Worm (Caenorhabditis elegans): Measurements from ENCODE around the gene cest-34.

- TF ChIP-seq snpc-4 (GFP tag; optimal IDR thresholded peaks at IDR 0.05) (no peak), snpc-4 (tag; optimal IDR thresholded peaks at IDR 0.05) (no peak), mel-28 (tag; optimal IDR thresholded peaks at IDR 0.05; ENCODE audit: borderline replicate concordance) (no peak), pha-4 (tag; optimal IDR thresholded peaks at IDR 0.05) (no peak), snpc-1.3 (tag; optimal IDR thresholded peaks at IDR 0.05; ENCODE audit: insufficient read depth) (no peak), sea-2 (GFP tag; IDR thresholded peaks at IDR 0.05) (no peak), fkh-3 (tag; optimal IDR thresholded peaks at IDR 0.05) (no peak), K11D2.4 (GFP tag; IDR thresholded peaks at IDR 0.05) (no peak), bed-2 (GFP tag; IDR thresholded peaks at IDR 0.05) (no peak), efl-1 (GFP tag; optimal IDR thresholded peaks at IDR 0.05) (no peak)
Measured at ce11 chrV:6699833-6700232, 23.2 kb downstream of the cest-34 start.
